Fruit fly (Drosophila melanogaster): ENCODE results near the gene Ncoa6.

Ncoa6 gene

dm6 chr2L:5338024-5338720 is 11.7 kb upstream of the Ncoa6 start, which contains the start of gene fusl (continued):
- TF ChIP-seq cas (GFP tag; IDR thresholded peaks at IDR 0.05), result no peak
- TF ChIP-seq CG1647 (GFP tag; optimal IDR thresholded peaks at IDR 0.05), result no peak
- no peak for TF ChIP-seq CG4854 (GFP tag; optimal IDR thresholded peaks at IDR 0.05)
- no peak for TF ChIP-seq CG31388 (GFP tag; optimal IDR thresholded peaks at IDR 0.05)
- no peak for TF ChIP-seq CG33213 (GFP tag; optimal IDR thresholded peaks at IDR 0.05)
- peak; percentile 49; the same call in 1 of the 3 replicates for TF ChIP-seq ci (GFP tag; IDR thresholded peaks at IDR 0.05)
- TF ChIP-seq sima (GFP tag; optimal IDR thresholded peaks at IDR 0.05), result no peak
- no peak for TF ChIP-seq D19A (tag; optimal IDR thresholded peaks at IDR 0.05)
- TF ChIP-seq NfI (GFP tag; optimal IDR thresholded peaks at IDR 0.05), result no peak
- TF ChIP-seq CG13624 (GFP tag; optimal IDR thresholded peaks at IDR 0.05), result no peak
- no peak for TF ChIP-seq ham (GFP tag; IDR thresholded peaks at IDR 0.05)
- peak; percentile 3 for TF ChIP-seq Med (GFP tag)
- TF ChIP-seq H2.0 (GFP tag; IDR thresholded peaks at IDR 0.05), result no peak
- TF ChIP-seq CG3838 (GFP tag; optimal IDR thresholded peaks at IDR 0.05), result no peak
- no peak for TF ChIP-seq lov (optimal IDR thresholded peaks at IDR 0.05)
- no peak for TF ChIP-seq lov (GFP tag; IDR thresholded peaks at IDR 0.05)
- no peak for TF ChIP-seq CG15696 (tag; optimal IDR thresholded peaks at IDR 0.05)
- no peak for TF ChIP-seq zfh1 (GFP tag; IDR thresholded peaks at IDR 0.05)
- no peak for TF ChIP-seq CG2129 (GFP tag; IDR thresholded peaks at IDR 0.05; ENCODE audit: partially characterized antibody)
- TF ChIP-seq kay (GFP tag; optimal IDR thresholded peaks at IDR 0.05), result no peak
- peak in 1 of 2 experiments; percentile 18 for TF ChIP-seq bsh (GFP tag; optimal IDR thresholded peaks at IDR 0.05)
- TF ChIP-seq CG3163 (GFP tag; optimal IDR thresholded peaks at IDR 0.05), result no peak
- no peak for TF ChIP-seq Sry-δ (GFP tag; optimal IDR thresholded peaks at IDR 0.05)
- no peak for TF ChIP-seq da (GFP tag; optimal IDR thresholded peaks at IDR 0.05)
- TF ChIP-seq hth (optimal IDR thresholded peaks at IDR 0.05), result no peak
- TF ChIP-seq Xrp1 (GFP tag; IDR thresholded peaks at IDR 0.05), result no peak
- TF ChIP-seq CG14710 (tag; optimal IDR thresholded peaks at IDR 0.05), result no peak
- TF ChIP-seq oc (tag; optimal IDR thresholded peaks at IDR 0.05), result peak; percentile 24
- TF ChIP-seq CG1024 (GFP tag; IDR thresholded peaks at IDR 0.05), result 0 out of 2 replicates have a peak, but pooled peaks have one; percentile 25
- no peak for TF ChIP-seq crc (GFP tag; optimal IDR thresholded peaks at IDR 0.05)
- no peak for TF ChIP-seq CG10462 (GFP tag; optimal IDR thresholded peaks at IDR 0.05)
- TF ChIP-seq CG8478 (optimal IDR thresholded peaks at IDR 0.05), result no peak
- TF ChIP-seq CG12219 (GFP tag; optimal IDR thresholded peaks at IDR 0.05), result no peak
- TF ChIP-seq dmrt99B (tag; optimal IDR thresholded peaks at IDR 0.05), result peak; percentile 1
- TF ChIP-seq so (GFP tag; IDR thresholded peaks at IDR 0.05), result no peak
- no peak for TF ChIP-seq CkIIα-i1 (GFP tag; IDR thresholded peaks at IDR 0.05)
- TF ChIP-seq CG12769 (tag; optimal IDR thresholded peaks at IDR 0.05), result peak; percentile 22
- TF ChIP-seq CG4424 (GFP tag; optimal IDR thresholded peaks at IDR 0.05), result no peak
- TF ChIP-seq CG10979 (tag; optimal IDR thresholded peaks at IDR 0.05), result no peak
- no peak for TF ChIP-seq Hsf (GFP tag; optimal IDR thresholded peaks at IDR 0.05)
- peak; percentile 20 for TF ChIP-seq CG2678 (tag; optimal IDR thresholded peaks at IDR 0.05)
- TF ChIP-seq CG18011 (GFP tag; optimal IDR thresholded peaks at IDR 0.05), result no peak
- TF ChIP-seq cwo (GFP tag; optimal IDR thresholded peaks at IDR 0.05), result peak; percentile 68
- TF ChIP-seq HmgD (GFP tag; optimal IDR thresholded peaks at IDR 0.05), result no peak
- no peak for TF ChIP-seq corto (GFP tag; optimal IDR thresholded peaks at IDR 0.05)
- TF ChIP-seq nau (GFP tag; optimal IDR thresholded peaks at IDR 0.05), result no peak
- TF ChIP-seq tll (GFP tag; optimal IDR thresholded peaks at IDR 0.05), result no peak
- no peak for TF ChIP-seq CG10366 (GFP tag; IDR thresholded peaks at IDR 0.05)
- no peak for TF ChIP-seq Mrtf (GFP tag; IDR thresholded peaks at IDR 0.05)
- TF ChIP-seq sd (tag; optimal IDR thresholded peaks at IDR 0.05), result peak; percentile 59
- no peak for TF ChIP-seq CG3847 (GFP tag; IDR thresholded peaks at IDR 0.05)

All from whole organism, embryonic.